Fruit fly (Drosophila melanogaster) whole organism, embryonic: ENCODE results near the gene CG10311.

ENCODE experiments used
- Adf1 ChIP-seq: fragments of 200-800 bp; sonication (Bioruptor generic); IDR thresholded peaks from 2 replicates; pipeline ENCODE4 v1.3.6; 2022; ENCODE audit warnings: missing biosample characterization, missing genetic modification characterization
- Atf6 ChIP-seq: fragments of 200-800 bp; sonication (Bioruptor generic); IDR thresholded peaks from 2 replicates; pipeline ENCODE4 v1.3.6; 2022; ENCODE audit warnings: missing biosample characterization, missing genetic modification characterization
- B-H1 ChIP-seq: fragments of 200-800 bp; sonication (Bioruptor generic); IDR thresholded peaks from 3 replicates; pipeline ENCODE4 v1.3.6; 2022; ENCODE audit warnings: missing biosample characterization, missing genetic modification characterization
- B-H2 ChIP-seq: fragments of 200-800 bp; sonication (Bioruptor generic); optimal IDR thresholded peaks from 2 replicates; lab custom pipeline; 2018; ENCODE audit warnings: missing biosample characterization, mild to moderate bottlenecking, missing genetic modification characterization
- Blimp-1 ChIP-seq: fragments of 200-800 bp; sonication (Bioruptor generic); optimal IDR thresholded peaks from 3 replicates; lab custom pipeline; 2018; ENCODE audit warnings: missing biosample characterization, missing genetic modification characterization, mild to moderate bottlenecking, moderate library complexity, missing genetic modification reagents
- CG10654 ChIP-seq: fragments of 200-800 bp; sonication (Bioruptor generic); optimal IDR thresholded peaks from 2 replicates; lab custom pipeline; 2016; ENCODE audit warnings: missing biosample characterization, missing genetic modification characterization
- CG11247 ChIP-seq: fragments of 200-800 bp; sonication (Bioruptor generic); IDR thresholded peaks from 2 replicates; pipeline ENCODE4 v1.3.6; 2022; ENCODE audit warnings: missing biosample characterization, missing genetic modification characterization
- CG11560 ChIP-seq: fragments of 200-800 bp; sonication (Bioruptor generic); IDR thresholded peaks from 3 replicates; pipeline ENCODE4 v1.3.6; 2022; ENCODE audit warnings: missing biosample characterization, missing genetic modification characterization
- CG13296 ChIP-seq: fragments of 200-800 bp; sonication (Bioruptor generic); optimal IDR thresholded peaks from 3 replicates; lab custom pipeline; 2018; ENCODE audit warnings: missing biosample characterization, mild to moderate bottlenecking, missing genetic modification characterization
- CG13894 ChIP-seq: fragments of 200-800 bp; sonication (Bioruptor generic); optimal IDR thresholded peaks from 3 replicates; lab custom pipeline; 2018; ENCODE audit warnings: missing biosample characterization, mild to moderate bottlenecking, missing genetic modification characterization, moderate library complexity
- CG15601 ChIP-seq: fragments of 200-800 bp; sonication (Bioruptor generic); optimal IDR thresholded peaks from 3 replicates; lab custom pipeline; 2019; ENCODE audit warnings: missing biosample characterization, mild to moderate bottlenecking, missing genetic modification characterization, moderate library complexity
- CG16779 ChIP-seq: fragments of 200-800 bp; sonication (Bioruptor generic); IDR thresholded peaks from 2 replicates; pipeline ENCODE4 v1.3.6; 2022; ENCODE audit warnings: missing biosample characterization, missing genetic modification characterization
- CG17361 ChIP-seq: fragments of 200-800 bp; sonication (Bioruptor generic); IDR thresholded peaks from 3 replicates; pipeline ENCODE4 v1.3.6; 2022; ENCODE audit warnings: missing biosample characterization, missing genetic modification characterization
- CG2129 ChIP-seq: fragments of 200-800 bp; sonication (Bioruptor generic); IDR thresholded peaks from 2 replicates; pipeline ENCODE4 v1.3.6; 2022; ENCODE audit warnings: missing biosample characterization, missing genetic modification characterization; ENCODE audit not compliant: partially characterized antibody
- CG2875 ChIP-seq: fragments of 200-800 bp; sonication (Bioruptor generic); optimal IDR thresholded peaks from 2 replicates; lab custom pipeline; 2017; ENCODE audit warnings: missing biosample characterization, mild to moderate bottlenecking, missing genetic modification characterization, missing genetic modification reagents
- CG32532 ChIP-seq: fragments of 200-800 bp; sonication (Bioruptor generic); IDR thresholded peaks from 2 replicates; pipeline ENCODE4 v1.3.6; 2022; ENCODE audit warnings: missing biosample characterization, missing genetic modification characterization
- CG4328 ChIP-seq: fragments of 200-800 bp; sonication (Bioruptor generic); optimal IDR thresholded peaks from 3 replicates; lab custom pipeline; 2017; ENCODE audit warnings: missing biosample characterization, missing genetic modification reagents, missing genetic modification characterization
- CG4424 ChIP-seq: fragments of 200-800 bp; sonication (Bioruptor generic); optimal IDR thresholded peaks from 3 replicates; lab custom pipeline; 2016; ENCODE audit warnings: missing biosample characterization, missing genetic modification characterization
- CG4707 ChIP-seq: fragments of 200-800 bp; sonication (Bioruptor generic); optimal IDR thresholded peaks from 2 replicates; lab custom pipeline; 2018; ENCODE audit warnings: missing biosample characterization, mild to moderate bottlenecking, missing genetic modification characterization, moderate library complexity
- CG4820 ChIP-seq: fragments of 200-800 bp; sonication (Bioruptor generic); optimal IDR thresholded peaks from 3 replicates; lab custom pipeline; 2016; ENCODE audit warnings: missing biosample characterization, missing genetic modification characterization
- CG6765 ChIP-seq: fragments of 200-800 bp; sonication (Bioruptor generic); optimal IDR thresholded peaks from 3 replicates; lab custom pipeline; 2017; ENCODE audit warnings: missing biosample characterization, mild to moderate bottlenecking, missing genetic modification characterization
- CG8359 ChIP-seq: fragments of 200-800 bp; sonication (Bioruptor generic); optimal IDR thresholded peaks from 2 replicates; lab custom pipeline; 2017; ENCODE audit warnings: missing biosample characterization, mild to moderate bottlenecking, missing genetic modification characterization, borderline replicate concordance
- CG8478 ChIP-seq: fragments of >200 bp; optimal IDR thresholded peaks from 2 replicates; lab custom pipeline; 2018
- CTCF ChIP-seq: fragments of 200-800 bp; sonication (Bioruptor generic); optimal IDR thresholded peaks from 2 replicates; lab custom pipeline; 2017; ENCODE audit warnings: missing biosample characterization, mild to moderate bottlenecking, missing genetic modification characterization, moderate library complexity
- ERR ChIP-seq: fragments of 200-800 bp; sonication (Bioruptor generic); optimal IDR thresholded peaks from 2 replicates; lab custom pipeline; 2016; ENCODE audit warnings: missing biosample characterization, missing genetic modification characterization
- HHEX ChIP-seq: fragments of 200-800 bp; sonication (Bioruptor generic); optimal IDR thresholded peaks from 3 replicates; lab custom pipeline; 2017; ENCODE audit warnings: missing biosample characterization, mild to moderate bottlenecking, missing genetic modification characterization, missing genetic modification reagents
- Lhr ChIP-seq: fragments of 200-800 bp; sonication (Bioruptor generic); optimal IDR thresholded peaks from 3 replicates; lab custom pipeline; 2017; ENCODE audit warnings: mild to moderate bottlenecking, missing biosample characterization, missing genetic modification reagents, missing genetic modification characterization
- MESR4 ChIP-seq: fragments of 200-800 bp; sonication (Bioruptor generic); optimal IDR thresholded peaks from 2 replicates; lab custom pipeline; 2018; ENCODE audit warnings: missing biosample characterization, mild to moderate bottlenecking, missing genetic modification characterization, moderate library complexity
- Rfx ChIP-seq: fragments of 200-800 bp; sonication (Bioruptor generic); IDR thresholded peaks from 2 replicates; pipeline ENCODE4 v1.3.6; 2022; ENCODE audit warnings: missing biosample characterization, missing genetic modification characterization
- Sin3A ChIP-seq: fragments of >200 bp; optimal IDR thresholded peaks from 2 replicates; lab custom pipeline; 2018
- amos ChIP-seq: fragments of 200-800 bp; sonication (Bioruptor generic); IDR thresholded peaks from 2 replicates; pipeline ENCODE4 v1.3.6; 2022; ENCODE audit warnings: missing biosample characterization, missing genetic modification characterization; ENCODE audit not compliant: partially characterized antibody
- chif ChIP-seq, 2 experiments: fragments of 200-800 bp; sonication (Bioruptor generic); optimal IDR thresholded peaks; 3 replicates each; lab custom pipeline; 2016; ENCODE audit warnings: missing biosample characterization in 2 of 2, missing genetic modification characterization in 2 of 2
- croc ChIP-seq: fragments of 200-800 bp; sonication (Bioruptor generic); conservative IDR thresholded peaks from 3 replicates; pipeline ENCODE4 v1.3.6; 2022; ENCODE audit warnings: missing biosample characterization, missing genetic modification characterization
- da ChIP-seq: fragments of 200-800 bp; sonication (Bioruptor generic); optimal IDR thresholded peaks from 2 replicates; lab custom pipeline; 2016; ENCODE audit warnings: missing biosample characterization, missing genetic modification characterization
- esg ChIP-seq: fragments of 200-800 bp; sonication (Bioruptor generic); conservative IDR thresholded peaks from 2 replicates; pipeline ENCODE4 v1.3.6; 2022; ENCODE audit warnings: missing biosample characterization, missing genetic modification characterization
- fd64A ChIP-seq: fragments of 200-800 bp; sonication (Bioruptor generic); optimal IDR thresholded peaks from 3 replicates; lab custom pipeline; 2018; ENCODE audit warnings: missing biosample characterization, mild to moderate bottlenecking, missing genetic modification characterization
- jumu ChIP-seq: fragments of 200-800 bp; sonication (Bioruptor generic); optimal IDR thresholded peaks from 3 replicates; lab custom pipeline; 2016; ENCODE audit warnings: missing biosample characterization, missing genetic modification characterization
- kay ChIP-seq: fragments of 200-800 bp; sonication (Bioruptor generic); optimal IDR thresholded peaks from 2 replicates; lab custom pipeline; 2016; ENCODE audit warnings: missing biosample characterization, missing genetic modification characterization
- lmd ChIP-seq: fragments of 200-800 bp; sonication (Bioruptor generic); IDR thresholded peaks from 2 replicates; pipeline ENCODE4 v1.3.6; 2022; ENCODE audit warnings: missing biosample characterization, missing genetic modification characterization
- nom ChIP-seq: fragments of 200-800 bp; sonication (Bioruptor generic); optimal IDR thresholded peaks from 2 replicates; lab custom pipeline; 2017; ENCODE audit warnings: missing biosample characterization, missing genetic modification characterization, mild to moderate bottlenecking, moderate library complexity, missing genetic modification reagents
- pan ChIP-seq, 4 experiments: fragments of >200 bp in 3 of 4; fragments of 200-800 bp in 1 of 4; sonication (Bioruptor generic) in 1 of 4; optimal IDR thresholded peaks in 3 of 4; IDR thresholded peaks in 1 of 4; 2 replicates each; pipeline versions ENCODE4 v1.3.6 to Lab custom; 2017 to 2022; ENCODE audit warnings: missing biosample characterization in 2 of 4, missing genetic modification characterization in 2 of 4, mixed read lengths in 1 of 4
- phol ChIP-seq: fragments of 200-800 bp; sonication (Bioruptor generic); optimal IDR thresholded peaks from 3 replicates; lab custom pipeline; 2018; ENCODE audit warnings: missing biosample characterization, mild to moderate bottlenecking, missing genetic modification characterization, moderate library complexity
- ro ChIP-seq: fragments of 200-800 bp; sonication (Bioruptor generic); IDR thresholded peaks from 2 replicates; pipeline ENCODE4 v1.3.6; 2022; ENCODE audit warnings: missing biosample characterization, missing genetic modification characterization
- run ChIP-seq: fragments of 200-800 bp; sonication (Bioruptor generic); optimal IDR thresholded peaks from 3 replicates; lab custom pipeline; 2018; ENCODE audit warnings: missing biosample characterization, mild to moderate bottlenecking, missing genetic modification characterization
- stc ChIP-seq: fragments of 200-800 bp; sonication (Bioruptor generic); IDR thresholded peaks from 2 replicates; pipeline ENCODE4 v1.3.6; 2022; ENCODE audit warnings: missing biosample characterization, missing genetic modification characterization
- tgo ChIP-seq: fragments of 200-800 bp; sonication (Bioruptor generic); IDR thresholded peaks from 3 replicates; pipeline ENCODE4 v1.3.6; 2022; ENCODE audit warnings: missing biosample characterization, missing genetic modification characterization
- tll ChIP-seq, 2 experiments: fragments of 200-800 bp in 1 of 2; fragments of >200 bp in 1 of 2; sonication (Bioruptor generic) in 1 of 2; optimal IDR thresholded peaks; 2 replicates each; lab custom pipeline; 2017 to 2019; ENCODE audit warnings: missing biosample characterization in 2 of 2, missing genetic modification characterization in 2 of 2, mild to moderate bottlenecking in 1 of 2, moderate library complexity in 1 of 2
- twi ChIP-seq: fragments of 200-800 bp; optimal IDR thresholded peaks from 2 replicates; lab custom pipeline; 2019; ENCODE audit warnings: missing biosample characterization, mild to moderate bottlenecking, missing genetic modification characterization, moderate library complexity
- tx ChIP-seq: fragments of 200-800 bp; sonication (Bioruptor generic); optimal IDR thresholded peaks from 2 replicates; lab custom pipeline; 2016; ENCODE audit warnings: missing biosample characterization, missing genetic modification characterization
- wor ChIP-seq: fragments of 200-800 bp; sonication (Bioruptor generic); IDR thresholded peaks from 2 replicates; pipeline ENCODE4 v1.3.6; 2022; ENCODE audit warnings: missing biosample characterization, missing genetic modification characterization

CG10311 gene

dm6 chr3R:16341817-16342374 lies 14.9 kb downstream of the CG10311 start, which contains the start of the genes SF2 and pad (continued):
- TF ChIP-seq CG2129 (GFP tag; lab: Robert Waterston, UW) (peak; percentile 93), stc (GFP tag; lab: Robert Waterston, UW) (no peak), CG11560 (tag; lab: Robert Waterston, UW) (peak; percentile 52; the same call in 1 of the 3 replicates), CTCF (GFP tag; lab: Kevin White, UChicago) (peak; percentile 9), jumu (GFP tag; lab: Kevin White, UChicago) (peak; percentile 73), twi (tag; lab: Kevin White, UChicago) (peak; percentile 72), fd64A (GFP tag; lab: Kevin White, UChicago) (no peak), tx (GFP tag; lab: Kevin White, UChicago) (peak; percentile 71), MESR4 (GFP tag; lab: Kevin White, UChicago) (peak; percentile 95), chif (GFP tag; optimal IDR thresholded peaks at IDR 0.05; lab: Kevin White, UChicago) (peak; percentile 68 to 79), CG10654 (peak; percentile 73), tgo (GFP tag; lab: Robert Waterston, UW) (peak; percentile 73), tll (GFP tag; optimal IDR thresholded peaks at IDR 0.05; lab: Kevin White, UChicago) (peak in 1 of 2 experiments; percentile 84), wor (GFP tag; lab: Robert Waterston, UW) (0 out of 2 replicates have a peak, but pooled peaks have one; percentile 29), B-H2 (GFP tag; lab: Kevin White, UChicago) (peak; percentile 84), CG15601 (peak; percentile 76), CG2875 (peak; percentile 42), B-H1 (GFP tag; lab: Robert Waterston, UW) (peak; percentile 20; the same call in 1 of the 3 replicates), lmd (GFP tag; lab: Robert Waterston, UW) (peak; percentile 71), CG8359 (GFP tag; lab: Kevin White, UChicago) (no peak), ERR (peak; percentile 57), Atf6 (GFP tag; lab: Robert Waterston, UW) (peak; percentile 60; the same call in 1 of the 2 replicates), CG4424 (GFP tag; lab: Kevin White, UChicago) (peak; percentile 83), da (GFP tag; lab: Kevin White, UChicago) (peak; percentile 64), CG17361 (GFP tag; lab: Robert Waterston, UW) (peak; percentile 89), Rfx (GFP tag; lab: Robert Waterston, UW) (peak; percentile 82), CG11247 (peak; percentile 64; the same call in 1 of the 2 replicates), CG32532 (peak; percentile 73), CG8478 (lab: Kevin White, UChicago) (no peak), croc (GFP tag; lab: Robert Waterston, UW) (peak; percentile 63), Lhr (GFP tag; lab: Kevin White, UChicago) (peak; percentile 52), CG6765 (peak; percentile 20), CG16779 (GFP tag; lab: Robert Waterston, UW) (no peak), amos (GFP tag; lab: Robert Waterston, UW) (peak; percentile 88), Blimp-1 (GFP tag; lab: Kevin White, UChicago) (no peak), kay (GFP tag; lab: Kevin White, UChicago) (peak; percentile 65), CG4820 (GFP tag; lab: Kevin White, UChicago) (peak; percentile 72), CG4707 (GFP tag; lab: Kevin White, UChicago) (no peak), HHEX (GFP tag; lab: Kevin White, UChicago) (peak; percentile 64), nom (GFP tag; lab: Kevin White, UChicago) (peak; percentile 33), pan (optimal IDR thresholded peaks at IDR 0.05; lab: Kevin White, UChicago) (no peak), pan (GFP tag; optimal IDR thresholded peaks at IDR 0.05 in 1 of 2, IDR thresholded peaks at IDR 0.05 in 1 of 2) (peak in 1 of 2 experiments; percentile 69), Adf1 (GFP tag; lab: Robert Waterston, UW) (peak; percentile 56), run (tag; lab: Kevin White, UChicago) (peak; percentile 51), phol (tag; lab: Kevin White, UChicago) (peak; percentile 98), CG13894 (tag; lab: Kevin White, UChicago) (peak; percentile 71), CG13296 (GFP tag; lab: Kevin White, UChicago) (peak; percentile 75), ro (GFP tag; lab: Robert Waterston, UW) (no peak), Sin3A (lab: Kevin White, UChicago) (peak; percentile 96), esg (GFP tag; lab: Robert Waterston, UW) (peak; percentile 47; the same call in 1 of the 2 replicates), CG4328 (GFP tag; lab: Kevin White, UChicago) (peak; percentile 74)
